Fruit fly (Drosophila melanogaster): ENCODE measurements around the gene BicD.

The BicD gene

dm6 chr2L:17470630-17471029 lies 2.4 kb downstream of the BicD start (continued):
- TF ChIP-seq ranshi (GFP tag; IDR thresholded peaks at IDR 0.05) (peak; percentile 32; the same call in 1 of the 2 replicates), Ets65A (GFP tag) (no peak), CG2120 (GFP tag; optimal IDR thresholded peaks at IDR 0.05) (peak; percentile 83), Atf6 (GFP tag; IDR thresholded peaks at IDR 0.05) (peak; percentile 88), sug (tag; optimal IDR thresholded peaks at IDR 0.05) (peak; percentile 66), CG3065 (GFP tag; optimal IDR thresholded peaks at IDR 0.05) (no peak), prd (optimal IDR thresholded peaks at IDR 0.05) (no peak), prd (GFP tag; IDR thresholded peaks at IDR 0.05) (no peak), CG33213 (GFP tag; optimal IDR thresholded peaks at IDR 0.05) (peak; percentile 22), CG10209 (GFP tag; optimal IDR thresholded peaks at IDR 0.05) (peak; percentile 72), hbn (GFP tag; IDR thresholded peaks at IDR 0.05; ENCODE audit: partially characterized antibody) (no peak), Hr39 (optimal IDR thresholded peaks at IDR 0.05) (no peak), CoRest (tag; optimal IDR thresholded peaks at IDR 0.05) (peak; percentile 50), zen (tag; optimal IDR thresholded peaks at IDR 0.05) (no peak), MBD-R2 (GFP tag; IDR thresholded peaks at IDR 0.05) (no peak), TFAM (GFP tag; optimal IDR thresholded peaks at IDR 0.05) (no peak), CG31441 (GFP tag; IDR thresholded peaks at IDR 0.05) (no peak), phol (tag; optimal IDR thresholded peaks at IDR 0.05) (no peak), CG4617 (GFP tag; optimal IDR thresholded peaks at IDR 0.05; ENCODE audit: borderline replicate concordance) (no peak), rib (GFP tag; IDR thresholded peaks at IDR 0.05) (peak; percentile 87), Hr3 (GFP tag; optimal IDR thresholded peaks at IDR 0.05) (no peak), ftz-f1 (GFP tag; optimal IDR thresholded peaks at IDR 0.05) (no peak), CG4404 (GFP tag; IDR thresholded peaks at IDR 0.05) (no peak), CG17802 (tag; optimal IDR thresholded peaks at IDR 0.05) (no peak), Bdp1 (GFP tag; optimal IDR thresholded peaks at IDR 0.05) (peak; percentile 35), Rx (GFP tag; IDR thresholded peaks at IDR 0.05) (no peak), bbx (GFP tag; IDR thresholded peaks at IDR 0.05; ENCODE audit: partially characterized antibody) (no peak), CG10274 (GFP tag; optimal IDR thresholded peaks at IDR 0.05) (no peak), CG6683 (GFP tag; optimal IDR thresholded peaks at IDR 0.05) (peak; percentile 73), bab2 (GFP tag; optimal IDR thresholded peaks at IDR 0.05) (peak; percentile 52), dati (GFP tag; IDR thresholded peaks at IDR 0.05) (no peak), CG10979 (tag; optimal IDR thresholded peaks at IDR 0.05) (no peak), tll (GFP tag; optimal IDR thresholded peaks at IDR 0.05) (no peak), CG9437 (GFP tag; optimal IDR thresholded peaks at IDR 0.05) (no peak), ewg (GFP tag; optimal IDR thresholded peaks at IDR 0.05) (no peak), HLH54F (GFP tag; optimal IDR thresholded peaks at IDR 0.05) (peak; percentile 2), CG11247 (GFP tag; IDR thresholded peaks at IDR 0.05) (peak; percentile 64), CG14860 (GFP tag; IDR thresholded peaks at IDR 0.05; ENCODE audit: partially characterized antibody) (no peak), CG12744 (GFP tag; optimal IDR thresholded peaks at IDR 0.05) (peak; percentile 78), Mad (GFP tag; optimal IDR thresholded peaks at IDR 0.05) (no peak), pan (optimal IDR thresholded peaks at IDR 0.05) (no peak), pan (GFP tag; optimal IDR thresholded peaks at IDR 0.05 in 1 of 2, IDR thresholded peaks at IDR 0.05 in 1 of 2) (no peak), CG31365 (tag; optimal IDR thresholded peaks at IDR 0.05) (peak; percentile 37), CG16815 (GFP tag; optimal IDR thresholded peaks at IDR 0.05) (no peak), Hmr (GFP tag; optimal IDR thresholded peaks at IDR 0.05) (peak; percentile 90), CG1603 (tag; optimal IDR thresholded peaks at IDR 0.05) (no peak), CG12236 (GFP tag; optimal IDR thresholded peaks at IDR 0.05) (no peak), Pdp1 (GFP tag; optimal IDR thresholded peaks at IDR 0.05) (peak in 1 of 2 experiments; percentile 1), Max (GFP tag; optimal IDR thresholded peaks at IDR 0.05) (no peak), Oaz (GFP tag; IDR thresholded peaks at IDR 0.05) (no peak), sisA (GFP tag; IDR thresholded peaks at IDR 0.05) (no peak), Fer3 (tag; optimal IDR thresholded peaks at IDR 0.05) (peak; percentile 88), CTCF (GFP tag; optimal IDR thresholded peaks at IDR 0.05) (no peak)

Measured in whole organism, embryonic.